Worm (Caenorhabditis elegans): ENCODE results near the gene K04C2.3.

K04C2.3 gene

DNA sequence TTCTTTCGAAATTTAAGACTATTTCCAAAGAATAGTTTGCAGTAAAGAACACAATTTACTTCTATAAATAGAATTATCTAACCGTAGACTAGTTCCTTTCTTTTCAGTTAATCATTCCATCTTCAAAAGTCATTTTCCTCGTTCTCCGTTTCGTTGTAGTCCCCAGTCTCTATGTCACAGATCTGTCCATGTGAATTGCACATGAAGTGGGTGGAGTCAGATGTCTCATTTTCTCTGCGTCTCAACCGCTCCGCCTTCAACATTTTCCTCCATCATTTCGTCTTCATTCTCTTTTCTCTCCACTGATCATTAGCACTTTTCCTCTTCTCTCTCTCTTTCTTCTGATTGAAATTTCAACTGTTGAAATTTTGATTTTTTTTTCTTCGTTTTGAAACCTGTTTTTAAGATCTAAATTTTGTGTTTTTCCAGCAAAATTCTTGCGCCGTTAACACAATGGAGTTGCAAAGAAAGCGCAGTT lies 24.7 kb downstream of the K04C2.3 start, which contains the start of gene T07E3.4 (continued):
- TF ChIP-seq gei-17 (GFP tag; optimal IDR thresholded peaks at IDR 0.05), result no peak
- peak; percentile 0 for TF ChIP-seq die-1 (tag; optimal IDR thresholded peaks at IDR 0.05)
- TF ChIP-seq lin-26 (GFP tag; IDR thresholded peaks at IDR 0.05), result no peak
- no peak for TF ChIP-seq repo-1 (tag; optimal IDR thresholded peaks at IDR 0.05)
- no peak for TF ChIP-seq hrde-1 (tag; optimal IDR thresholded peaks at IDR 0.05; ENCODE audit: borderline replicate concordance)
- no peak for TF ChIP-seq tbx-9 (tag; optimal IDR thresholded peaks at IDR 0.05; ENCODE audit: borderline replicate concordance)
- no peak for TF ChIP-seq ztf-25 (GFP tag; IDR thresholded peaks at IDR 0.05)
- TF ChIP-seq somi-1 (GFP tag; optimal IDR thresholded peaks at IDR 0.05), result peak; percentile 78
- no peak for TF ChIP-seq Y95B8A.8 (GFP tag; IDR thresholded peaks at IDR 0.05)
- no peak for TF ChIP-seq nhr-27 (tag; optimal IDR thresholded peaks at IDR 0.05)
- TF ChIP-seq ztf-6 (GFP tag; IDR thresholded peaks at IDR 0.05), result no peak
- TF ChIP-seq mcd-1 (GFP tag; IDR thresholded peaks at IDR 0.05), result peak; percentile 36; the same call in 1 of the 2 replicates
- TF ChIP-seq ztf-3 (GFP tag; optimal IDR thresholded peaks at IDR 0.05), result no peak
- no peak for TF ChIP-seq cebp-2 (GFP tag; IDR thresholded peaks at IDR 0.05)
- no peak for TF ChIP-seq snpc-1.1 (tag; optimal IDR thresholded peaks at IDR 0.05; ENCODE audit: insufficient read depth)
- peak; percentile 33; the same call in 1 of the 2 replicates for TF ChIP-seq nfyb-1 (GFP tag; IDR thresholded peaks at IDR 0.05)
- TF ChIP-seq hlh-26 (GFP tag; conservative IDR thresholded peaks at IDR 0.05), result no peak
- no peak for TF ChIP-seq B0035.1 (tag; optimal IDR thresholded peaks at IDR 0.05)
- TF ChIP-seq mel-28 (tag; optimal IDR thresholded peaks at IDR 0.05; ENCODE audit: borderline replicate concordance), result no peak
- TF ChIP-seq K11D2.4 (GFP tag; IDR thresholded peaks at IDR 0.05), result 0 out of 2 replicates have a peak, but pooled peaks have one; percentile 65
- TF ChIP-seq lin-54 (GFP tag; optimal IDR thresholded peaks at IDR 0.05), result no peak
- no peak for TF ChIP-seq rpc-1 (optimal IDR thresholded peaks at IDR 0.05)
- no peak for TF ChIP-seq rpc-1 (tag; optimal IDR thresholded peaks at IDR 0.05)
- TF ChIP-seq bed-1 (GFP tag; IDR thresholded peaks at IDR 0.05), result no peak
- no peak for TF ChIP-seq B0336.3 (GFP tag; IDR thresholded peaks at IDR 0.05)
- TF ChIP-seq pbrm-1 (GFP tag; IDR thresholded peaks at IDR 0.05), result no peak
- no peak for TF ChIP-seq rcor-1 (GFP tag; IDR thresholded peaks at IDR 0.05)
- no peak for TF ChIP-seq nhr-179 (tag; optimal IDR thresholded peaks at IDR 0.05)
- TF ChIP-seq cebp-1 (GFP tag; IDR thresholded peaks at IDR 0.05), result no peak
- TF ChIP-seq cebp-1 (tag; optimal IDR thresholded peaks at IDR 0.05), result peak; percentile 68
- TF ChIP-seq let-526 (GFP tag; IDR thresholded peaks at IDR 0.05), result no peak
- TF ChIP-seq T26A5.8 (tag; optimal IDR thresholded peaks at IDR 0.05), result no peak
- TF ChIP-seq athp-1 (tag; optimal IDR thresholded peaks at IDR 0.05), result no peak
- no peak for TF ChIP-seq B0019.2 (GFP tag; conservative IDR thresholded peaks at IDR 0.05)
- TF ChIP-seq lin-40 (tag; optimal IDR thresholded peaks at IDR 0.05), result peak; percentile 80
- TF ChIP-seq tbp1 (GFP tag; optimal IDR thresholded peaks at IDR 0.05), result no peak
- TF ChIP-seq F37B4.10 (GFP tag; IDR thresholded peaks at IDR 0.05), result no peak
- TF ChIP-seq ceh-91 (GFP tag; IDR thresholded peaks at IDR 0.05), result no peak
- TF ChIP-seq hsf-1 (GFP tag; IDR thresholded peaks at IDR 0.05), result no peak
- no peak for TF ChIP-seq bed-2 (GFP tag; IDR thresholded peaks at IDR 0.05)
- no peak for TF ChIP-seq F57A8.1 (GFP tag; optimal IDR thresholded peaks at IDR 0.05)
- TF ChIP-seq F52B5.7 (tag; optimal IDR thresholded peaks at IDR 0.05), result no peak
- TF ChIP-seq lir-1 (GFP tag; conservative IDR thresholded peaks at IDR 0.05), result no peak
- no peak for TF ChIP-seq F33H1.4 (GFP tag; IDR thresholded peaks at IDR 0.05)
- TF ChIP-seq aptf-2 (GFP tag; conservative IDR thresholded peaks at IDR 0.05), result no peak
- no peak for TF ChIP-seq dpl-1 (GFP tag; optimal IDR thresholded peaks at IDR 0.05)
- no peak for TF ChIP-seq unc-130 (GFP tag; optimal IDR thresholded peaks at IDR 0.05)
- no peak for TF ChIP-seq attf-5 (GFP tag; optimal IDR thresholded peaks at IDR 0.05)
- TF ChIP-seq mes-4 (tag; optimal IDR thresholded peaks at IDR 0.05), result no peak
- no peak for TF ChIP-seq ccch-3 (GFP tag; optimal IDR thresholded peaks at IDR 0.05)
